Worm (Caenorhabditis elegans): ENCODE data around the gene F07G6.8.
"Not testable (repeated sequence)": the region's sequence is repeated elsewhere in the genome, so short reads cannot be mapped to it uniquely, and the experiment has no call there.

Gene F07G6.8

DNA sequence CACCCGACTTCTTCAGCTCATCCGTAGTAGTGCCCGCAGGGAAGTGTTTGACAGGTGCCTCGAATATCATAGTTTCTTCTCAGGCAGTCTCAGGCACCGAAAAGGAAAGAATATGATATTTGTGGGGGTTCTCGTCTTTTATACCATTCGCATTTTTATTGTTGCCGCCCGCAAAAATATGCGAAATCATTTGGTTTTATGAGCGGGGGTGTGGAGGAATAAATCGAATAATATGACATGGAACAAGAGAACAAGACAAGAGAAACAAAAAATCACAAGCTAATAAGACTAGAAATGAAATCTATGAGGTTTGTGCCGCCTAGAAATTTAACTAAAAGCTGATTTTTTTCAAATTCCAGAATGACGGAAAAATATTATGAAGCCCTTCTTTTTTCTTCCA lies at the start of gene F07G6.8:
Gene F07G6.8 (minus strand): TSS at position 101 of the 400 bp plus-strand sequence.
- TF ChIP-seq unc-39 (tag; optimal IDR thresholded peaks at IDR 0.05) (no peak), ZK546.5 (tag; optimal IDR thresholded peaks at IDR 0.05) (no peak), snpc-4 (tag; optimal IDR thresholded peaks at IDR 0.05) (no peak), ztf-4 (tag; optimal IDR thresholded peaks at IDR 0.05) (no peak), lin-11 (tag; optimal IDR thresholded peaks at IDR 0.05) (no peak), gmeb-1 (tag; optimal IDR thresholded peaks at IDR 0.05) (no peak), peb-1 (tag; optimal IDR thresholded peaks at IDR 0.05) (no peak), nhr-25 (tag; optimal IDR thresholded peaks at IDR 0.05) (no peak), sma-3 (GFP tag; optimal IDR thresholded peaks at IDR 0.05) (no peak), C34F6.9 (tag; optimal IDR thresholded peaks at IDR 0.05) (no peak), nhr-237 (tag; optimal IDR thresholded peaks at IDR 0.05) (no peak), nhr-129 (tag; optimal IDR thresholded peaks at IDR 0.05) (no peak), sma-9 (GFP tag; optimal IDR thresholded peaks at IDR 0.05) (no peak), sma-9 (tag; optimal IDR thresholded peaks at IDR 0.05) (no peak)

DNA sequence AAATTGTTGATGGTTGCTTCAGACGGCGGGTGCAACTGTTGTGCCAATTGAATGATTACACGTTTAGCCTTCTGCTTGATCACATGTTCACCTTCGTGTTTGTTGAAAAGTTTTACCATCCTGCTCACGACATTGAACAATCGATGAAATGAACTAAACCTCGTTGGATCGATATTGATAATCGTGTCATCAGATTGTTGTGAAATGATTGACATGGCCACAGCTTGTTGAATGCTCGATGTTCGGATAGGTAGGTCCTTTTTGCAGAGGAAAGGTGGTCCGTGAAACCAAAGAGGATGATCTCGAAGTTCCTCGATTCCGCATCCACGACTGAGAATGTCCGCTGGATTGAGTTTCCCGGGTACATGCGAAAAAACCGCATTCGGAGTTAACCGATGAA lies 49.4 kb upstream of the F07G6.8 start:
- TF ChIP-seq mdl-1 (tag; optimal IDR thresholded peaks at IDR 0.05) = no peak
- no peak for TF ChIP-seq peb-1 (tag; optimal IDR thresholded peaks at IDR 0.05)
- TF ChIP-seq nhr-10 (tag; optimal IDR thresholded peaks at IDR 0.05) = no peak
- TF ChIP-seq lin-39 (tag; optimal IDR thresholded peaks at IDR 0.05) = no peak
- TF ChIP-seq ztf-11 (tag; optimal IDR thresholded peaks at IDR 0.05) = no peak
- no peak for TF ChIP-seq blmp-1 (tag; optimal IDR thresholded peaks at IDR 0.05; ENCODE audit: insufficient read depth)
- no peak for TF ChIP-seq lin-13 (GFP tag; optimal IDR thresholded peaks at IDR 0.05)
- TF ChIP-seq ceh-16 (tag; optimal IDR thresholded peaks at IDR 0.05) = no peak

DNA sequence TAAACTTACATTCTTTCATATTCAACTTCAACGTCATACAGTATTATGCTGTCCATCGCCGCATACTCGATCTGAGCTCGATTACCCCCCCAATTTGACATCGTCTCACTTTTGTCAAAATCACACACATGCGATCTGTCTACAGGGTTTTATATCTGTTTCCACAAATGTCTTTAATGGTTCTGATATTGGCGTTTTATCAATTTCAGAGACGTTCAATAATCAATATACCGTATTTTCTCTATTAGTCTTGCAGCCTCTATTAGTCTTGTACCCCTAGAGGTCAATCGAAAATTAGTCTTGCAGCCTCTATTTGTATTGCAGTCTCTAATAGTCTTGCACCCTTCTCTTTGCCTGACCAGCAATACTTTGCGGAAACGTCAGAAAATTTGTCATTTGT lies 28.2 kb upstream of the F07G6.8 start, which contains the start of gene Y75D11A.6:
Gene Y75D11A.6 (minus strand): TSS at position 101 of the 400 bp plus-strand sequence.
- TF ChIP-seq nhr-10, gmeb-1, nhr-25 (tag; optimal IDR thresholded peaks at IDR 0.05): not testable (repeated sequence)

DNA sequence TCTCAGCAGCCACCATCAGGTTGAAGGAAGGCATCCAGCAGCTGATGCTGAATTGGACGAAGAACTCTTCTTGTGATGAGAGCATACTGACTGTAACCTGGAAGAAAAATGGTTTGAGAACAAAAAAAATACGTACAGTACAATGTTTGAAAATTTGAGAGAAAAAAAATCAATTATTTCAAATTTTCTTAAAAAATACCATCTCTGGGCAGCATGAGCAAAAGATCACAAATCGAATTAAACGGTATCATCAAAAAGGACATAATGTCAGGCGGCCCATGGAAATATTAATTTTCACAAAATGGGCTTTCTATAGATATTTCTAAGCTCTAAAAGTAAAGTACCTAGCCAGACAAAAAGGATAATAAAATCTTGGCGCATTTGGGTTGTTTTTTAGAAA lies 25.9 kb upstream of the F07G6.8 start, which contains the start of gene Y75D11A.3:
Gene Y75D11A.3 (minus strand): TSS at position 101 of the 400 bp plus-strand sequence.
- TF ChIP-seq skn-1 (tag; optimal IDR thresholded peaks at IDR 0.05); lin-13 (GFP tag; optimal IDR thresholded peaks at IDR 0.05); ZK546.5 (tag; optimal IDR thresholded peaks at IDR 0.05): not testable (repeated sequence)

DNA sequence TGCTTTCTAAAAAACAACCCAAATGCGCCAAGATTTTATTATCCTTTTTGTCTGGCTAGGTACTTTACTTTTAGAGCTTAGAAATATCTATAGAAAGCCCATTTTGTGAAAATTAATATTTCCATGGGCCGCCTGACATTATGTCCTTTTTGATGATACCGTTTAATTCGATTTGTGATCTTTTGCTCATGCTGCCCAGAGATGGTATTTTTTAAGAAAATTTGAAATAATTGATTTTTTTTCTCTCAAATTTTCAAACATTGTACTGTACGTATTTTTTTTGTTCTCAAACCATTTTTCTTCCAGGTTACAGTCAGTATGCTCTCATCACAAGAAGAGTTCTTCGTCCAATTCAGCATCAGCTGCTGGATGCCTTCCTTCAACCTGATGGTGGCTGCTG lies 22.3 kb upstream of the F07G6.8 start, which contains the start of gene Y75D11A.2:
Gene Y75D11A.2 (plus strand): TSS at position 301 of the 400 bp plus-strand sequence.
- not testable (repeated sequence) for TF ChIP-seq nhr-10, ceh-16, ztf-4 (tag; optimal IDR thresholded peaks at IDR 0.05)

DNA sequence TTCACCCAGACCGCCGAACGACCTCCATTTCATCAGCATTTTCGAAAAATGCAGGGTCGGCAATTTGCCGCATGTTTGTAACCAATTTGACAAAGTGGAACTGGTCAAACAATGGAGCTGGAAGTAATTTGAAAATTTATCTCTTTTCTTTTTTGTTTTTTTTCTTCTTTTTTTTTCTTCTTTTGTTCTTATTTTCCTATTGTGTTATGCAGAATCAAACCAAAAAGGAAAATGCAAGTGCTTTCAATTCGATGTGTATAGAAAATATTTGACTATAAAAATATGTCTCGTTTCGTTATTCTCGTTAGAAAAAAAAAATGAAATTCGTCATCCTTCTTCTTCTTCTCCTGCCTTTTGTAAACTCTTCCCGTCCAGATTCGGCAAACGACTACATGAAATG lies 17.3 kb upstream of the F07G6.8 start, which contains the start of gene F07G6.10:
Gene F07G6.10 (plus strand): TSS at position 301 of the 400 bp plus-strand sequence.
- TF ChIP-seq unc-39 (tag; optimal IDR thresholded peaks at IDR 0.05) (no peak), lin-13 (GFP tag; optimal IDR thresholded peaks at IDR 0.05) (no peak), nhr-6 (tag; optimal IDR thresholded peaks at IDR 0.05) (no peak), blmp-1 (tag; optimal IDR thresholded peaks at IDR 0.05; ENCODE audit: insufficient read depth) (no peak), sma-3 (GFP tag; optimal IDR thresholded peaks at IDR 0.05) (no peak), lin-11 (tag; optimal IDR thresholded peaks at IDR 0.05) (no peak), ama-1 (optimal IDR thresholded peaks at IDR 0.05) (no peak), nhr-129 (tag; optimal IDR thresholded peaks at IDR 0.05) (no peak), ZK546.5 (tag; optimal IDR thresholded peaks at IDR 0.05) (no peak), lsy-2 (tag; optimal IDR thresholded peaks at IDR 0.05) (no peak), mbf-1 (tag; optimal IDR thresholded peaks at IDR 0.05) (no peak), crh-2 (tag; optimal IDR thresholded peaks at IDR 0.05) (no peak), ztf-4 (tag; optimal IDR thresholded peaks at IDR 0.05) (no peak), mab-5 (tag; optimal IDR thresholded peaks at IDR 0.05) (no peak)

DNA sequence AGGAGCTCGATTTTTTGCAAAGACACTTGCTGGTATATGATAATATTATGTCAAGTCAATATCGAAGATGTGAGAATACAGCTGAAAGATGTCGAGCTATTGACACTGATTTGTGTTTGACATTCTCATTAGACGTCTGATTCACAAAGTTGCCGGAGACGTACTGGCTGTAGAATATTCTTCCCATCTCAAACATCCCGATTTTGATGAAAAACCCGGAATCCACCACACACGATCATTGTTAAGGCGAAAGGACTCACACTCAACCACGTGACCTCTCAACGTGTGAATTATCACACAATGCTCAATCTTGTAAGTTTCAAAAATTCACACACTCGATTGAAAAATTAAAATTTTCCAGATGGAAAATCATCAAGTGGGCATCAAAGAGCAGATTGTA lies 15.7 kb upstream of the F07G6.8 start, which contains the start of gene F07G6.12:
Gene F07G6.12 (plus strand): TSS at position 301 of the 400 bp plus-strand sequence.
- TF ChIP-seq egl-27 (tag; optimal IDR thresholded peaks at IDR 0.05) = no peak
- no peak for TF ChIP-seq R02D3.7 (tag; optimal IDR thresholded peaks at IDR 0.05)
- no peak for TF ChIP-seq Y55F3AM.14 (GFP tag; optimal IDR thresholded peaks at IDR 0.05)
- no peak for TF ChIP-seq ceh-82 (tag; optimal IDR thresholded peaks at IDR 0.05)
- TF ChIP-seq C34F6.9 (tag; optimal IDR thresholded peaks at IDR 0.05) = no peak
- no peak for TF ChIP-seq dmd-4 (tag; optimal IDR thresholded peaks at IDR 0.05)
- no peak for TF ChIP-seq ztf-1 (GFP tag; conservative IDR thresholded peaks at IDR 0.05)
- no peak for TF ChIP-seq elt-1 (tag; optimal IDR thresholded peaks at IDR 0.05)
- TF ChIP-seq nhr-12 (tag; optimal IDR thresholded peaks at IDR 0.05) = no peak
- no peak for TF ChIP-seq nhr-11 (tag; optimal IDR thresholded peaks at IDR 0.05)
- TF ChIP-seq alr-1 (tag; optimal IDR thresholded peaks at IDR 0.05) = no peak
- TF ChIP-seq unc-62 (GFP tag; optimal IDR thresholded peaks at IDR 0.05) = no peak
- TF ChIP-seq sma-9 (GFP tag; optimal IDR thresholded peaks at IDR 0.05) = no peak
- no peak for TF ChIP-seq sma-9 (tag; optimal IDR thresholded peaks at IDR 0.05)
- TF ChIP-seq fos-1 (tag; optimal IDR thresholded peaks at IDR 0.05) = no peak
- no peak for TF ChIP-seq nhr-237 (tag; optimal IDR thresholded peaks at IDR 0.05)
- no peak for TF ChIP-seq nhr-77 (tag; optimal IDR thresholded peaks at IDR 0.05)

Data from whole organism, L2 larva.